Fruit fly (Drosophila melanogaster) whole organism, embryonic: ENCODE results near the gene Vsp37A.

Experiments
- CG10959 ChIP-seq: fragments of 200-800 bp; sonication (Bioruptor generic); IDR thresholded peaks from 2 replicates; pipeline ENCODE4 v1.3.6; 2022; ENCODE audit warnings: missing biosample characterization, missing genetic modification characterization
- CG11085 ChIP-seq: fragments of 200-800 bp; sonication (Bioruptor generic); IDR thresholded peaks from 2 replicates; pipeline ENCODE4 v1.3.6; 2022; ENCODE audit warnings: missing biosample characterization, missing genetic modification characterization
- CG1233 ChIP-seq: fragments of 200-800 bp; sonication (Bioruptor generic); optimal IDR thresholded peaks from 4 replicates; lab custom pipeline; 2018; ENCODE audit warnings: missing biosample characterization, mild to moderate bottlenecking, missing genetic modification characterization
- CG13775 ChIP-seq: fragments of 200-800 bp; sonication (Bioruptor generic); optimal IDR thresholded peaks from 3 replicates; lab custom pipeline; 2017; ENCODE audit warnings: missing biosample characterization, mild to moderate bottlenecking, missing genetic modification characterization
- CG15269 ChIP-seq: fragments of 200-800 bp; sonication (Bioruptor generic); optimal IDR thresholded peaks from 2 replicates; lab custom pipeline; 2018; ENCODE audit warnings: missing biosample characterization, mild to moderate bottlenecking, missing genetic modification characterization, moderate library complexity
- CG17186 ChIP-seq: fragments of 200-800 bp; sonication (Bioruptor generic); optimal IDR thresholded peaks from 3 replicates; lab custom pipeline; 2017; ENCODE audit warnings: missing biosample characterization, missing genetic modification reagents, missing genetic modification characterization
- CG1832 ChIP-seq: fragments of 200-800 bp; sonication (Bioruptor generic); optimal IDR thresholded peaks from 2 replicates; lab custom pipeline; 2017; ENCODE audit warnings: missing biosample characterization, mild to moderate bottlenecking, missing genetic modification characterization, inconsistent platforms
- CG32767 ChIP-seq: fragments of 200-800 bp; sonication (Bioruptor generic); IDR thresholded peaks from 2 replicates; pipeline ENCODE4 v1.3.6; 2022; ENCODE audit warnings: missing biosample characterization, missing genetic modification characterization
- CG34224 ChIP-seq: fragments of 200-800 bp; sonication (Bioruptor generic); IDR thresholded peaks from 3 replicates; pipeline ENCODE4 v1.3.6; 2022; ENCODE audit warnings: missing biosample characterization, missing genetic modification characterization; ENCODE audit not compliant: partially characterized antibody
- CG34376 ChIP-seq: fragments of 200-800 bp; sonication (Bioruptor generic); optimal IDR thresholded peaks from 2 replicates; lab custom pipeline; 2018; ENCODE audit warnings: missing biosample characterization, mild to moderate bottlenecking, missing genetic modification characterization
- CG3726 ChIP-seq: fragments of 200-800 bp; sonication (Bioruptor generic); IDR thresholded peaks from 3 replicates; pipeline ENCODE4, ENCODE4 v1.3.6; 2022; ENCODE audit warnings: missing biosample characterization, missing genetic modification characterization
- CG42726 ChIP-seq: fragments of 200-800 bp; sonication (Bioruptor generic); IDR thresholded peaks from 2 replicates; pipeline ENCODE4 v1.3.6; 2022; ENCODE audit warnings: missing biosample characterization, missing genetic modification characterization; ENCODE audit not compliant: partially characterized antibody
- CG4707 ChIP-seq: fragments of 200-800 bp; sonication (Bioruptor generic); optimal IDR thresholded peaks from 2 replicates; lab custom pipeline; 2018; ENCODE audit warnings: missing biosample characterization, mild to moderate bottlenecking, missing genetic modification characterization, moderate library complexity
- CG6272 ChIP-seq: fragments of 200-800 bp; sonication (Bioruptor generic); IDR thresholded peaks from 2 replicates; pipeline ENCODE4 v1.3.6; 2022; ENCODE audit warnings: missing biosample characterization, missing genetic modification characterization
- CG6689 ChIP-seq: fragments of 200-800 bp; sonication (Bioruptor generic); IDR thresholded peaks from 2 replicates; pipeline ENCODE4 v1.3.6; 2022; ENCODE audit warnings: missing biosample characterization, missing genetic modification characterization
- CG7271 ChIP-seq: fragments of 200-800 bp; sonication (Bioruptor generic); optimal IDR thresholded peaks from 2 replicates; lab custom pipeline; 2018; ENCODE audit warnings: missing biosample characterization, mild to moderate bottlenecking, missing genetic modification characterization, moderate library complexity
- CG7786 ChIP-seq: fragments of 200-800 bp; sonication (Bioruptor generic); optimal IDR thresholded peaks from 2 replicates; lab custom pipeline; 2016; ENCODE audit warnings: missing biosample characterization, missing genetic modification characterization
- CG8924 ChIP-seq: fragments of 200-800 bp; optimal IDR thresholded peaks from 3 replicates; lab custom pipeline; 2019; ENCODE audit warnings: missing biosample characterization, mild to moderate bottlenecking, missing genetic modification characterization, moderate library complexity
- CHES-1-like ChIP-seq: fragments of 200-800 bp; sonication (Bioruptor generic); optimal IDR thresholded peaks from 2 replicates; lab custom pipeline; 2016; ENCODE audit warnings: missing biosample characterization, missing genetic modification characterization
- Camta ChIP-seq: fragments of 200-800 bp; sonication (Bioruptor generic); optimal IDR thresholded peaks from 2 replicates; lab custom pipeline; 2016; ENCODE audit warnings: missing biosample characterization, missing genetic modification characterization
- Chrac-16 ChIP-seq: fragments of 200-800 bp; sonication (Bioruptor generic); optimal IDR thresholded peaks from 3 replicates; lab custom pipeline; 2016; ENCODE audit warnings: missing biosample characterization, missing genetic modification characterization
- E2f1 ChIP-seq: fragments of 200-800 bp; sonication (Bioruptor generic); IDR thresholded peaks from 2 replicates; pipeline ENCODE4 v1.3.6; 2022; ENCODE audit warnings: missing biosample characterization, missing genetic modification characterization
- Fer1 ChIP-seq: fragments of 200-800 bp; sonication (Bioruptor generic); optimal IDR thresholded peaks from 2 replicates; lab custom pipeline; 2017; ENCODE audit warnings: missing biosample characterization, mild to moderate bottlenecking, missing genetic modification characterization
- HLH4C ChIP-seq: fragments of 200-800 bp; sonication (Bioruptor generic); IDR thresholded peaks from 3 replicates; pipeline ENCODE4 v1.3.6; 2022; ENCODE audit warnings: missing biosample characterization, missing genetic modification characterization; ENCODE audit not compliant: partially characterized antibody
- HLH54F ChIP-seq: fragments of 200-800 bp; sonication (Bioruptor generic); optimal IDR thresholded peaks from 3 replicates; lab custom pipeline; 2016; ENCODE audit warnings: missing biosample characterization, missing genetic modification characterization
- Hmx ChIP-seq: fragments of 200-800 bp; sonication (Bioruptor generic); optimal IDR thresholded peaks from 2 replicates; lab custom pipeline; 2016; ENCODE audit warnings: missing biosample characterization, missing genetic modification characterization
- Max ChIP-seq: fragments of 200-800 bp; sonication (Bioruptor generic); optimal IDR thresholded peaks from 2 replicates; lab custom pipeline; 2016; ENCODE audit warnings: missing biosample characterization, mild to moderate bottlenecking, missing genetic modification characterization
- Mrtf ChIP-seq: fragments of 200-800 bp; sonication (Bioruptor generic); IDR thresholded peaks from 3 replicates; pipeline ENCODE4 v1.3.6; 2022; ENCODE audit warnings: missing biosample characterization, missing genetic modification characterization
- NC2β ChIP-seq: fragments of 200-800 bp; sonication (Bioruptor generic); optimal IDR thresholded peaks from 2 replicates; lab custom pipeline; 2016; ENCODE audit warnings: missing biosample characterization, missing genetic modification characterization
- Nf-YA ChIP-seq: fragments of 200-800 bp; sonication (Bioruptor generic); IDR thresholded peaks from 2 replicates; pipeline ENCODE4 v1.3.6; 2022; ENCODE audit warnings: missing biosample characterization, missing genetic modification characterization
- Ptx1 ChIP-seq: fragments of 200-800 bp; sonication (Bioruptor generic); IDR thresholded peaks from 2 replicates; pipeline ENCODE4 v1.3.6; 2022; ENCODE audit warnings: missing biosample characterization, missing genetic modification characterization
- Sox100B ChIP-seq: fragments of 200-800 bp; sonication (Bioruptor generic); optimal IDR thresholded peaks from 3 replicates; lab custom pipeline; 2018; ENCODE audit warnings: missing biosample characterization, mild to moderate bottlenecking, missing genetic modification characterization
- TFAM ChIP-seq: fragments of 200-800 bp; sonication (Bioruptor generic); optimal IDR thresholded peaks from 2 replicates; lab custom pipeline; 2017; ENCODE audit warnings: missing biosample characterization, missing genetic modification characterization, inconsistent platforms
- Xrp1 ChIP-seq: fragments of 200-800 bp; sonication (Bioruptor generic); IDR thresholded peaks from 2 replicates; pipeline ENCODE4 v1.3.6; 2022; ENCODE audit warnings: missing biosample characterization, missing genetic modification characterization
- amos ChIP-seq: fragments of 200-800 bp; sonication (Bioruptor generic); IDR thresholded peaks from 2 replicates; pipeline ENCODE4 v1.3.6; 2022; ENCODE audit warnings: missing biosample characterization, missing genetic modification characterization; ENCODE audit not compliant: partially characterized antibody
- ara ChIP-seq: fragments of 200-800 bp; sonication (Bioruptor generic); IDR thresholded peaks from 2 replicates; pipeline ENCODE4 v1.3.6; 2022; ENCODE audit warnings: missing biosample characterization, missing genetic modification characterization
- bcd ChIP-seq: fragments of 200-800 bp; sonication (Bioruptor generic); optimal IDR thresholded peaks from 2 replicates; lab custom pipeline; 2017; ENCODE audit warnings: missing biosample characterization, mild to moderate bottlenecking, missing genetic modification characterization
- bigmax ChIP-seq: fragments of 200-800 bp; sonication (Bioruptor generic); optimal IDR thresholded peaks from 2 replicates; lab custom pipeline; 2018; ENCODE audit warnings: missing biosample characterization, mild to moderate bottlenecking, missing genetic modification characterization
- gcm2 ChIP-seq: fragments of 200-800 bp; sonication (Bioruptor generic); optimal IDR thresholded peaks from 2 replicates; lab custom pipeline; 2016; ENCODE audit warnings: missing biosample characterization, missing genetic modification characterization
- hth ChIP-seq: fragments of >200 bp; optimal IDR thresholded peaks from 2 replicates; lab custom pipeline; 2017; ENCODE audit warnings: inconsistent platforms
- lab ChIP-seq: fragments of 200-800 bp; sonication (Bioruptor generic); optimal IDR thresholded peaks from 3 replicates; lab custom pipeline; 2017; ENCODE audit warnings: missing biosample characterization, missing genetic modification characterization, mild to moderate bottlenecking, moderate library complexity, missing genetic modification reagents
- lov ChIP-seq, 2 experiments: fragments of 200-800 bp in 1 of 2; fragments of >200 bp in 1 of 2; sonication (Bioruptor generic) in 1 of 2; IDR thresholded peaks in 1 of 2; optimal IDR thresholded peaks in 1 of 2; 2 replicates in 1 of 2; 3 replicates in 1 of 2; pipeline versions ENCODE4 v1.3.6 to Lab custom; 2017 to 2022; ENCODE audit warnings: missing biosample characterization in 1 of 2, missing genetic modification characterization in 1 of 2
- maf-S ChIP-seq: fragments of 200-800 bp; sonication (Bioruptor generic); optimal IDR thresholded peaks from 2 replicates; lab custom pipeline; 2016; ENCODE audit warnings: missing biosample characterization, missing genetic modification characterization
- p53 ChIP-seq: fragments of 200-800 bp; sonication (Bioruptor generic); optimal IDR thresholded peaks from 2 replicates; lab custom pipeline; 2016; ENCODE audit warnings: missing biosample characterization, missing genetic modification characterization
- pho ChIP-seq: fragments of 200-800 bp; sonication (Bioruptor generic); optimal IDR thresholded peaks from 2 replicates; lab custom pipeline; 2016; ENCODE audit warnings: missing biosample characterization, missing genetic modification characterization
- pnt ChIP-seq: fragments of 200-800 bp; sonication (Bioruptor generic); optimal IDR thresholded peaks from 3 replicates; lab custom pipeline; 2016; ENCODE audit warnings: missing biosample characterization, missing genetic modification characterization
- schlank ChIP-seq: fragments of 200-800 bp; sonication (Bioruptor generic); optimal IDR thresholded peaks from 2 replicates; lab custom pipeline; 2018; ENCODE audit warnings: missing biosample characterization, mild to moderate bottlenecking, missing genetic modification characterization
- slou ChIP-seq: fragments of 200-800 bp; sonication (Bioruptor generic); optimal IDR thresholded peaks from 3 replicates; lab custom pipeline; 2016; ENCODE audit warnings: missing biosample characterization, missing genetic modification characterization
- tio ChIP-seq: fragments of 200-800 bp; sonication (Bioruptor generic); optimal IDR thresholded peaks from 2 replicates; lab custom pipeline; 2017; ENCODE audit warnings: missing biosample characterization, missing genetic modification characterization, inconsistent platforms
- trh ChIP-seq: fragments of 200-800 bp; sonication (Bioruptor generic); optimal IDR thresholded peaks from 2 replicates; lab custom pipeline; 2016; ENCODE audit warnings: missing biosample characterization, missing genetic modification characterization
- ttk ChIP-seq: fragments of 200-800 bp; sonication (Bioruptor generic); IDR thresholded peaks from 2 replicates; pipeline ENCODE4 v2.1.2; 2022; ENCODE audit warnings: missing biosample characterization, missing genetic modification characterization

Vsp37A gene

dm6 chrX:654949-655348 is 33.6 kb downstream of the Vsp37A start (continued):
- TF ChIP-seq Camta (GFP tag; lab: Kevin White, UChicago), result peak; percentile 89
- no peak for TF ChIP-seq Sox100B (GFP tag; lab: Kevin White, UChicago)
- peak; percentile 88 for TF ChIP-seq CG11085 (GFP tag; lab: Robert Waterston, UW)
- TF ChIP-seq tio, result no peak
- peak; percentile 75 for TF ChIP-seq slou (GFP tag; lab: Kevin White, UChicago)
- no peak for TF ChIP-seq hth
- peak; percentile 96 for TF ChIP-seq ttk (GFP tag; lab: Robert Waterston, UW)
- TF ChIP-seq CG32767 (GFP tag; lab: Robert Waterston, UW), result peak; percentile 97
- TF ChIP-seq Mrtf, result peak; percentile 96
- peak; percentile 67 for TF ChIP-seq trh (GFP tag; lab: Kevin White, UChicago)
- TF ChIP-seq Fer1 (GFP tag; lab: Kevin White, UChicago), result peak; percentile 95
- TF ChIP-seq Ptx1, result peak; percentile 96
- no peak for TF ChIP-seq CG42726 (GFP tag; lab: Robert Waterston, UW)
- peak; percentile 54 for TF ChIP-seq Hmx (GFP tag; lab: Kevin White, UChicago)
- TF ChIP-seq CG1832 (GFP tag; lab: Kevin White, UChicago), result no peak
- peak; percentile 95 for TF ChIP-seq HLH54F (GFP tag; lab: Kevin White, UChicago)
- TF ChIP-seq schlank (tag; lab: Kevin White, UChicago), result peak; percentile 93
- peak; percentile 96 for TF ChIP-seq CG6689
- TF ChIP-seq CG17186 (GFP tag; lab: Kevin White, UChicago), result peak; percentile 89
- peak; percentile 97 for TF ChIP-seq Xrp1
- TF ChIP-seq CG6272, result peak; percentile 89
- peak; percentile 91 for TF ChIP-seq NC2β (GFP tag; lab: Kevin White, UChicago)
- peak; percentile 88 for TF ChIP-seq pho (GFP tag; lab: Kevin White, UChicago)
- TF ChIP-seq CG34224 (GFP tag; lab: Robert Waterston, UW), result no peak
- peak; percentile 95 for TF ChIP-seq CG3726 (GFP tag; lab: Robert Waterston, UW)
- peak; percentile 86 for TF ChIP-seq Max
- TF ChIP-seq E2f1 (GFP tag; lab: Robert Waterston, UW), result peak; percentile 96
- TF ChIP-seq CG4707, result peak; percentile 91
- peak; percentile 97 for TF ChIP-seq lab
- peak; percentile 81 for TF ChIP-seq p53
- peak; percentile 91 for TF ChIP-seq CG13775 (GFP tag; lab: Kevin White, UChicago)
- TF ChIP-seq Nf-YA (GFP tag; lab: Robert Waterston, UW), result peak; percentile 92
- peak; percentile 95 for TF ChIP-seq maf-S (GFP tag; lab: Kevin White, UChicago)
- TF ChIP-seq CHES-1-like, result peak; percentile 91
- TF ChIP-seq bcd (GFP tag; lab: Kevin White, UChicago), result peak; percentile 94
- no peak for TF ChIP-seq lov (optimal IDR thresholded peaks at IDR 0.05; lab: Kevin White, UChicago)
- TF ChIP-seq lov (GFP tag; IDR thresholded peaks at IDR 0.05; lab: Robert Waterston, UW), result peak; percentile 96
- TF ChIP-seq CG7786 (GFP tag; lab: Kevin White, UChicago), result peak; percentile 96
- TF ChIP-seq CG34376 (GFP tag; lab: Kevin White, UChicago), result peak; percentile 96
- TF ChIP-seq CG8924, result peak; percentile 91
- TF ChIP-seq Chrac-16, result peak; percentile 93
- peak; percentile 94 for TF ChIP-seq CG1233 (GFP tag; lab: Kevin White, UChicago)
- TF ChIP-seq pnt (GFP tag; lab: Kevin White, UChicago), result peak; percentile 92
- TF ChIP-seq CG10959, result peak; percentile 93
- peak; percentile 80 for TF ChIP-seq TFAM (GFP tag; lab: Kevin White, UChicago)
- peak; percentile 96 for TF ChIP-seq gcm2 (GFP tag; lab: Kevin White, UChicago)
- TF ChIP-seq bigmax (GFP tag; lab: Kevin White, UChicago), result peak; percentile 57
- peak; percentile 97 for TF ChIP-seq ara (GFP tag; lab: Robert Waterston, UW)
- peak; percentile 96 for TF ChIP-seq CG15269 (tag; lab: Kevin White, UChicago)
- peak; percentile 41; the same call in 1 of the 3 replicates for TF ChIP-seq HLH4C (GFP tag; lab: Robert Waterston, UW)
- peak; percentile 66 for TF ChIP-seq CG7271
- TF ChIP-seq amos (GFP tag; lab: Robert Waterston, UW), result no peak
